Fruit fly (Drosophila melanogaster): ENCODE measurements around the gene CG14377.

CG14377 gene

DNA sequence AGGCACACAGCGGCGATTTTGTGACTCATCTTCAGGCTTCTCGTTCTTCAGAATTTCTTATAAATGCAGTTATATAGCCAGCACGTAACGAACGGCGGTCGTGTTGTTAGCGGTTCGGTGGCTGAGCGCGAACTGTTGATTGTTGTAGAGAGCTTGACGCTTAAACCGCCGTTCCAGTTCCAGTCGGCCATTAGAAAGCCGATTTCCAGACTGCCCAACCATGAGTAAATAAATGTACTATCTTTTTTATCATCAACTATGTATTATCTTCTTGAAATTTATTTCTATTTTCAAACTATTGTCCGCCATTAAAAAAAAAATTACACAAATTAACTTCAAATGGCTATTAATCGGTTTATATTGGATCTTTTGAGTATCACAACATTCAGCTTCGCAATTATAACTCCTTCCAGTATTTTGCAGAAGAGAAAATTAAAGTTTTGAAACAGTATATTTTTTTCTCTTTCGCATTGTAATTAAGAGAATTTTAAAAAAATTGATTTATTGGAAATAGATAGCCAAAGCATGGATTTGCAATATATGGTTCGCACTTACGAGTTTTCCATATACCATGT, 4.2 kb downstream of the CG14377 start, which contains the start of gene GILT1:
GILT1 (minus strand) TSS at position 141 of the 575 bp plus-strand sequence.
- TF ChIP-seq CG18011 (GFP tag; optimal IDR thresholded peaks at IDR 0.05) (peak; percentile 96), sens (GFP tag) (peak; percentile 63), phol (tag; optimal IDR thresholded peaks at IDR 0.05) (peak; percentile 12), lov (optimal IDR thresholded peaks at IDR 0.05) (no peak), lov (GFP tag; IDR thresholded peaks at IDR 0.05) (0 out of 3 replicates have a peak, but pooled peaks have one; percentile 35), CG12659 (GFP tag; optimal IDR thresholded peaks at IDR 0.05) (peak; percentile 18), Usf (GFP tag; optimal IDR thresholded peaks at IDR 0.05) (no peak), Ada2b (GFP tag; IDR thresholded peaks at IDR 0.05) (no peak), chinmo (GFP tag; IDR thresholded peaks at IDR 0.05; ENCODE audit: partially characterized antibody) (0 out of 4 replicates have a peak, but pooled peaks have one; percentile 62), Deaf1 (tag; optimal IDR thresholded peaks at IDR 0.05) (peak; percentile 13), kah (GFP tag; optimal IDR thresholded peaks at IDR 0.05) (no peak), wor (GFP tag; IDR thresholded peaks at IDR 0.05) (no peak), CG17328 (GFP tag; IDR thresholded peaks at IDR 0.05) (0 out of 2 replicates have a peak, but pooled peaks have one; percentile 13), chm (GFP tag; IDR thresholded peaks at IDR 0.05) (peak; percentile 52; the same call in 1 of the 2 replicates), CG12155 (GFP tag; optimal IDR thresholded peaks at IDR 0.05) (no peak), E2f2 (GFP tag; IDR thresholded peaks at IDR 0.05) (peak; percentile 6; the same call in 1 of the 2 replicates), oc (tag; optimal IDR thresholded peaks at IDR 0.05) (peak; percentile 5), Dip2 (GFP tag; IDR thresholded peaks at IDR 0.05) (no peak), Jarid2 (GFP tag; optimal IDR thresholded peaks at IDR 0.05) (peak; percentile 65), pzg (GFP tag; optimal IDR thresholded peaks at IDR 0.05) (peak; percentile 0), gfzf (GFP tag; optimal IDR thresholded peaks at IDR 0.05) (peak; percentile 49), unc-4 (GFP tag; IDR thresholded peaks at IDR 0.05; ENCODE audit: partially characterized antibody) (0 out of 2 replicates have a peak, but pooled peaks have one; percentile 16), CG10959 (GFP tag; IDR thresholded peaks at IDR 0.05) (no peak), Dll (GFP tag; IDR thresholded peaks at IDR 0.05; ENCODE audit: partially characterized antibody) (peak; percentile 28; the same call in 1 of the 4 replicates), stwl (tag; optimal IDR thresholded peaks at IDR 0.05) (peak; percentile 6), CG5245 (GFP tag; optimal IDR thresholded peaks at IDR 0.05) (no peak), Vsx1 (GFP tag; optimal IDR thresholded peaks at IDR 0.05) (no peak), kay (GFP tag; optimal IDR thresholded peaks at IDR 0.05) (peak; percentile 10), CG2678 (tag; optimal IDR thresholded peaks at IDR 0.05) (peak; percentile 7), hkb (optimal IDR thresholded peaks at IDR 0.05) (no peak), hkb (GFP tag; IDR thresholded peaks at IDR 0.05) (no peak), sim (GFP tag; IDR thresholded peaks at IDR 0.05) (0 out of 2 replicates have a peak, but pooled peaks have one; percentile 15), CG11723 (GFP tag; optimal IDR thresholded peaks at IDR 0.05) (no peak), Pdp1 (GFP tag; optimal IDR thresholded peaks at IDR 0.05) (peak in 1 of 2 experiments; percentile 31), dm (GFP tag; optimal IDR thresholded peaks at IDR 0.05) (no peak), CG1603 (tag; optimal IDR thresholded peaks at IDR 0.05) (no peak), ci (GFP tag; IDR thresholded peaks at IDR 0.05) (peak; percentile 26; the same call in 1 of the 3 replicates), Med (GFP tag) (peak; percentile 59), CG34422 (GFP tag; IDR thresholded peaks at IDR 0.05) (0 out of 3 replicates have a peak, but pooled peaks have one; percentile 35), CG16815 (GFP tag; optimal IDR thresholded peaks at IDR 0.05) (no peak), Doc2 (GFP tag; IDR thresholded peaks at IDR 0.05) (no peak), CG3163 (GFP tag; optimal IDR thresholded peaks at IDR 0.05) (peak; percentile 91), HHEX (GFP tag; optimal IDR thresholded peaks at IDR 0.05) (no peak), Trl (optimal IDR thresholded peaks at IDR 0.05) (peak; percentile 16 to 34), Trl (GFP tag; optimal IDR thresholded peaks at IDR 0.05) (no peak), Xrp1 (GFP tag; IDR thresholded peaks at IDR 0.05) (0 out of 2 replicates have a peak, but pooled peaks have one; percentile 9), kni (GFP tag; optimal IDR thresholded peaks at IDR 0.05) (peak; percentile 0), Stat92E (GFP tag; optimal IDR thresholded peaks at IDR 0.05) (peak in 1 of 3 experiments; percentile 50)
